Worm (Caenorhabditis elegans) whole organism, early embryonic: Measurements from ENCODE around the gene F42A9.7.

ENCODE experiments used
- hmg-4 ChIP-seq: fragments of 200-800 bp; sonication (Bioruptor generic); optimal IDR thresholded peaks from 2 replicates; lab custom pipeline; 2018; ENCODE audit warnings: mild to moderate bottlenecking, missing genetic modification characterization, missing compliant biosample characterization
- hnd-1 ChIP-seq: sonication (generic microtip); optimal IDR thresholded peaks from 2 replicates; lab custom pipeline; 2016; ENCODE audit warnings: missing genetic modification characterization, missing compliant biosample characterization

- no peak for TF ChIP-seq hnd-1
- TF ChIP-seq hmg-4 (GFP tag; lab: Kevin White, UChicago): no peak
These were observed 34.9 kb upstream of the F42A9.7 start, which contains the start of gene C49C8.8 for ce11 chrIV:8651835-8652234.
